Worm (Caenorhabditis elegans): ENCODE data around the gene K10D6.4.

DNA sequence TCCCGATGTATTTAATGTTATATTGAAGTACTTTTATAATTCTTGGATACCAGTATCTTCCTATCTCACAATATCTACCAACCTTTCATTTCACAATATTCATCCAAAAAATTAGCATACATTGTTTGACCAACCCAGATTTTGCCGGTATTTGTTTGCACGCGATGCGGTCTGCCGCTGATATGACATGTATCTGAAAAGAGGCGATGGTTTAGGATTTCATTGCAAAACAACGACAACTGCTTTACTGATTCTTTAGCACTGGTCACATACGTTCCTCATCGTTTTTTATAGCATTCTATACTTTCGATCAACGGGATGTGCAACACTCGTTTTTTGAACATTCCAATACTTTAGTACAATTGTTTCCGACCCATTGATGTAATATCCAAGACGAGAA lies 46.1 kb downstream of the K10D6.4 start, which contains the start of gene mam-4:
- TF ChIP-seq egl-27 (tag; optimal IDR thresholded peaks at IDR 0.05) (no peak), ama-1 (optimal IDR thresholded peaks at IDR 0.05) (no peak)

Data from whole organism, L2 larva.